Worm (Caenorhabditis elegans) whole organism, L1 larva: ENCODE measurements around the gene F58G1.8.
A peak's percentile ranks its signal among the peaks of the same experiment; 100 is the strongest.

ENCODE experiments used
- C04F5.9 ChIP-seq: sonication (generic microtip); optimal IDR thresholded peaks from 2 replicates; lab custom pipeline; 2016; ENCODE audit warnings: missing genetic modification characterization, missing compliant biosample characterization
- C16A3.4 ChIP-seq: fragments of 150-350 bp; optimal IDR thresholded peaks from 2 replicates; lab custom pipeline; 2014; ENCODE audit warnings: missing biosample characterization, missing genetic modification characterization
- blmp-1 ChIP-seq: fragments of 150-350 bp; optimal IDR thresholded peaks from 2 replicates; lab custom pipeline; 2014; ENCODE audit warnings: missing biosample characterization, missing genetic modification characterization
- ceh-63 ChIP-seq: fragments of 200-800 bp; sonication (Bioruptor generic); optimal IDR thresholded peaks from 2 replicates; lab custom pipeline; 2018; ENCODE audit warnings: mild to moderate bottlenecking, missing genetic modification characterization, missing compliant biosample characterization
- ceh-8 ChIP-seq: fragments of 200-800 bp; sonication (Bioruptor generic); optimal IDR thresholded peaks from 2 replicates; lab custom pipeline; 2018; ENCODE audit warnings: mild to moderate bottlenecking, missing genetic modification characterization, moderate library complexity, missing compliant biosample characterization
- ceh-82 ChIP-seq, 3 experiments: fragments of 150-350 bp in 1 of 3; sonication (generic microtip) in 2 of 3; optimal IDR thresholded peaks; 2 replicates each; lab custom pipeline; 2014 to 2017; ENCODE audit warnings: missing biosample characterization in 3 of 3, missing genetic modification characterization in 3 of 3
- ceh-88 ChIP-seq: fragments of 200-800 bp; sonication (Bioruptor generic); IDR thresholded peaks from 2 replicates; pipeline ENCODE4 v1.3.6; 2022; ENCODE audit warnings: missing genetic modification characterization, missing compliant biosample characterization
- ceh-90 ChIP-seq: sonication (generic microtip); optimal IDR thresholded peaks from 2 replicates; lab custom pipeline; 2016; ENCODE audit warnings: missing genetic modification characterization, missing compliant biosample characterization
- ces-1 ChIP-seq: fragments of 150-350 bp; optimal IDR thresholded peaks from 2 replicates; lab custom pipeline; 2014; ENCODE audit warnings: missing biosample characterization, missing genetic modification reagents, missing genetic modification characterization
- dsc-1 ChIP-seq: sonication (generic microtip); optimal IDR thresholded peaks from 2 replicates; lab custom pipeline; 2016; ENCODE audit warnings: mild to moderate bottlenecking, missing genetic modification characterization, missing compliant biosample characterization
- efl-1 ChIP-seq, 4 experiments: fragments of 150-350 bp; optimal IDR thresholded peaks in 3 of 4; peaks in 1 of 4; 1 replicate in 1 of 4; 2 replicates in 3 of 4; lab custom pipeline; 2014; ENCODE audit warnings: missing biosample characterization in 2 of 4, missing genetic modification characterization in 2 of 4, missing genetic modification reagents in 2 of 4
- efl-3 ChIP-seq: fragments of 200-800 bp; sonication (Bioruptor generic); optimal IDR thresholded peaks from 2 replicates; lab custom pipeline; 2018; ENCODE audit warnings: mild to moderate bottlenecking, missing genetic modification characterization, missing compliant biosample characterization
- elt-2 ChIP-seq: sonication (generic microtip); optimal IDR thresholded peaks from 2 replicates; lab custom pipeline; 2016; ENCODE audit warnings: missing genetic modification characterization, mild to moderate bottlenecking, inconsistent platforms, missing compliant biosample characterization, missing genetic modification reagents
- elt-3 ChIP-seq, 6 experiments: fragments of 150-350 bp in 1 of 6; sonication (generic microtip); optimal IDR thresholded peaks; 2 replicates each; lab custom pipeline; 2017 to 2018; ENCODE audit warnings: missing biosample characterization in 6 of 6, missing genetic modification characterization in 6 of 6, inconsistent platforms in 1 of 6
- fkh-4 ChIP-seq: sonication (generic microtip); optimal IDR thresholded peaks from 2 replicates; lab custom pipeline; 2016; ENCODE audit warnings: missing compliant biosample characterization, missing genetic modification characterization, borderline replicate concordance
- fkh-8 ChIP-seq: sonication (generic microtip); optimal IDR thresholded peaks from 2 replicates; lab custom pipeline; 2016; ENCODE audit warnings: mild to moderate bottlenecking, missing genetic modification characterization, missing compliant biosample characterization
- hlh-4 ChIP-seq: sonication (generic microtip); optimal IDR thresholded peaks from 2 replicates; lab custom pipeline; 2016; ENCODE audit warnings: mild to moderate bottlenecking, missing genetic modification characterization, missing compliant biosample characterization
- lin-14 ChIP-seq: fragments of 200-800 bp; sonication (Bioruptor generic); optimal IDR thresholded peaks from 2 replicates; lab custom pipeline; 2018; ENCODE audit warnings: mild to moderate bottlenecking, missing genetic modification characterization, moderate library complexity, missing compliant biosample characterization
- lin-39 ChIP-seq: fragments of 150-350 bp; optimal IDR thresholded peaks from 2 replicates; lab custom pipeline; 2014; ENCODE audit warnings: missing biosample characterization, missing genetic modification reagents, missing genetic modification characterization
- lsy-2 ChIP-seq, 2 experiments: fragments of 150-350 bp; optimal IDR thresholded peaks; 2 replicates each; lab custom pipeline; 2014; ENCODE audit warnings: missing biosample characterization in 2 of 2, missing genetic modification characterization in 2 of 2
- mef-2 ChIP-seq: fragments of 150-350 bp; optimal IDR thresholded peaks from 2 replicates; lab custom pipeline; 2014; ENCODE audit warnings: missing biosample characterization, missing genetic modification characterization
- mep-1 ChIP-seq: fragments of 150-350 bp; optimal IDR thresholded peaks from 2 replicates; lab custom pipeline; 2014; ENCODE audit warnings: missing biosample characterization, missing genetic modification characterization
- nhr-11 ChIP-seq: fragments of 150-350 bp; optimal IDR thresholded peaks from 2 replicates; lab custom pipeline; 2014; ENCODE audit warnings: missing biosample characterization, missing genetic modification characterization
- nhr-12 ChIP-seq: sonication (generic microtip); optimal IDR thresholded peaks from 2 replicates; lab custom pipeline; 2017; ENCODE audit warnings: missing biosample characterization, missing genetic modification characterization
- nhr-20 ChIP-seq: sonication (generic microtip); optimal IDR thresholded peaks from 2 replicates; lab custom pipeline; 2016; ENCODE audit warnings: mild to moderate bottlenecking, missing genetic modification characterization, missing compliant biosample characterization
- nhr-237 ChIP-seq: fragments of 150-350 bp; optimal IDR thresholded peaks from 2 replicates; lab custom pipeline; 2014; ENCODE audit warnings: missing biosample characterization, missing genetic modification characterization
- nhr-28 ChIP-seq: fragments of 150-350 bp; optimal IDR thresholded peaks from 2 replicates; lab custom pipeline; 2014; ENCODE audit warnings: missing biosample characterization, missing genetic modification characterization
- nhr-84 ChIP-seq: sonication (generic microtip); optimal IDR thresholded peaks from 2 replicates; lab custom pipeline; 2017; ENCODE audit warnings: missing biosample characterization, missing genetic modification characterization
- nhr-85 ChIP-seq: sonication (generic microtip); peaks from one replicate; lab custom pipeline; 2016; ENCODE audit warnings: missing genetic modification characterization, inconsistent platforms, missing compliant biosample characterization
- nhr-90 ChIP-seq: sonication (generic microtip); optimal IDR thresholded peaks from 2 replicates; lab custom pipeline; 2016; ENCODE audit warnings: mild to moderate bottlenecking, missing genetic modification characterization, missing compliant biosample characterization; ENCODE audit not compliant: poor library complexity
- pag-3 ChIP-seq: sonication (generic microtip); optimal IDR thresholded peaks from 2 replicates; lab custom pipeline; 2017; ENCODE audit warnings: missing genetic modification characterization, mild to moderate bottlenecking, missing compliant biosample characterization, antibody characterized with exemption, borderline replicate concordance; ENCODE audit not compliant: insufficient read depth
- pax-3 ChIP-seq: fragments of 200-800 bp; sonication (Bioruptor generic); optimal IDR thresholded peaks from 2 replicates; lab custom pipeline; 2018; ENCODE audit warnings: mild to moderate bottlenecking, missing genetic modification characterization, moderate library complexity, missing compliant biosample characterization
- snpc-4 ChIP-seq: fragments of 150-350 bp; optimal IDR thresholded peaks from 2 replicates; lab custom pipeline; 2014; ENCODE audit warnings: missing biosample characterization, missing genetic modification characterization
- snu-23 ChIP-seq: sonication (generic microtip); optimal IDR thresholded peaks from 2 replicates; lab custom pipeline; 2016; ENCODE audit warnings: missing genetic modification characterization, missing compliant biosample characterization
- tbx-2 ChIP-seq: sonication (generic microtip); optimal IDR thresholded peaks from 2 replicates; lab custom pipeline; 2016; ENCODE audit warnings: missing genetic modification characterization, missing compliant biosample characterization
- unc-86 ChIP-seq: sonication (generic microtip); optimal IDR thresholded peaks from 2 replicates; lab custom pipeline; 2016; ENCODE audit warnings: missing genetic modification characterization, missing compliant biosample characterization
- unc-98 ChIP-seq: fragments of 200-800 bp; sonication (Bioruptor generic); IDR thresholded peaks from 2 replicates; pipeline ENCODE4 v1.3.6; 2022; ENCODE audit warnings: missing genetic modification characterization, missing compliant biosample characterization
- zag-1 ChIP-seq: fragments of 150-350 bp; optimal IDR thresholded peaks from 2 replicates; lab custom pipeline; 2014; ENCODE audit warnings: missing biosample characterization, missing genetic modification characterization
- zip-4 ChIP-seq: fragments of 200-800 bp; sonication (Bioruptor generic); optimal IDR thresholded peaks from 2 replicates; lab custom pipeline; 2018; ENCODE audit warnings: mild to moderate bottlenecking, missing genetic modification characterization, moderate library complexity, missing compliant biosample characterization
- ztf-11 ChIP-seq, 2 experiments: sonication (generic microtip); optimal IDR thresholded peaks; 2 replicates each; lab custom pipeline; 2016 to 2017; ENCODE audit warnings: missing genetic modification characterization in 2 of 2, missing biosample characterization in 1 of 2, missing compliant biosample characterization in 1 of 2

Gene F58G1.8

DNA sequence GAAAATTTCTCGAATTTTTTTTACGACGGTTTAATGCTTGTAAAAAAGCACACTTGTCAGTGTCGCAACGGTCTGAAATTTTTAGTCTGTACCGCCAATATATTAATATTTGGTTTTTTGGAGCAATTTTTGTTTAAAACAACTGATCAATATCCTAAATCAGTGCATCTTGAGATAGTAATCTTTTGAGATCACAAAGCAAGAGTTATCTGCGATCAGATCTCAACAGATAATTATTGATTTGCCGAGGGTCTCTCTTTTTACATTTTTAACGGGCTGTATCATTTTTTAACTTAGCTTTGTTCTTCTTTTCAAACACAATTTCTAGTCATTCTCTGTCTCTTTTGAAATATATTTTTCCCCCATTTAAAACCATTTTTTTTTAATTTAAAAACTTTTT is 39.7 kb upstream of the F58G1.8 start:
- TF ChIP-seq zip-4 (GFP tag; lab: Kevin White, UChicago) (no peak), nhr-85 (tag; lab: Kevin White, UChicago) (peak; percentile 69)
- TF ChIP-seq, all 84 proteins: peak for 1

DNA sequence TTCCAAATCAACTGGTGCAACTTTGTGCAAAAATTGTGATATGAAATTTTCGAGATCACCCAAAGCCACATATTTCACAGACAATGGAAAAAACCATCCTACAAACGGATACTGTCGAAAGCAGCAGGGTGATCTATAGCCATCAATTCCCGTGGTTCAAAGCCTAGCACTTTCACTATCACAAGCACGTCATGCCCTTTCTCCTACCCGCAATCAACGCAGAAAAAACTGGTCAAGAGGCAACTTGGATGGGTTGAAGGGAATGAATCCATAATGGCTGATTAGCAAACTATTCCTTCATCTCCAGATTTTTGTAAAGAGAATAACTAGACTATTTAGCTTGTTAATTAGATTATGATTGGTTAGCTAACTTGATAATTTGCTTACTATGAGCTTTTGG is 36.3 kb upstream of the F58G1.8 start:
- TF ChIP-seq elt-2 (tag; lab: Kevin White, UChicago): no peak
- TF ChIP-seq tbx-2: no peak
- no peak for TF ChIP-seq ceh-90 (tag; lab: Kevin White, UChicago)
- TF ChIP-seq nhr-237 (tag; lab: Kevin White, UChicago): no peak
- peak; percentile 91 for TF ChIP-seq blmp-1 (tag; lab: Kevin White, UChicago)
- TF ChIP-seq hlh-4 (tag; lab: Kevin White, UChicago): no peak
- TF ChIP-seq lin-14 (GFP tag; lab: Kevin White, UChicago): no peak

DNA sequence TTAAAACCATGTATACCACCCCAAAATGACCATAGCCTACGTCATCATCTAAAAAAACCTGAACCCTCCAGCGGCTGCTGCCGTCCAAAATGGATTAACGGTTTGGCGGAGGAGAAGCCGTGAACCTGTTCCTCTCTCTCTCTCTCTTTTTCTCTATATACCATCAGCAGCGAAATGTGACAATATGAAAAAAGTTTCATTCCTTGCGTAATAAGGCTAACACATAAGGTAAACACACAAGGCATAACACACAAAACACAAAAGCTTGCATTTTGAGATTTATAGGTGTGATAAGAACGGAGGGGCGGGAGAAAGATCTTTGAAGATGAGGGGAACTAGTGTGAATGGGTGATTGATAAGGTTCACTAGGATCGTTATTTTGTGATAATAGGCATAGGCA is 35.8 kb upstream of the F58G1.8 start:
- peak; percentile 25 for TF ChIP-seq nhr-85 (tag; lab: Kevin White, UChicago)
- no peak for TF ChIP-seq C16A3.4 (tag; lab: Kevin White, UChicago)
- peak; percentile 34 for TF ChIP-seq blmp-1 (tag; lab: Kevin White, UChicago)

DNA sequence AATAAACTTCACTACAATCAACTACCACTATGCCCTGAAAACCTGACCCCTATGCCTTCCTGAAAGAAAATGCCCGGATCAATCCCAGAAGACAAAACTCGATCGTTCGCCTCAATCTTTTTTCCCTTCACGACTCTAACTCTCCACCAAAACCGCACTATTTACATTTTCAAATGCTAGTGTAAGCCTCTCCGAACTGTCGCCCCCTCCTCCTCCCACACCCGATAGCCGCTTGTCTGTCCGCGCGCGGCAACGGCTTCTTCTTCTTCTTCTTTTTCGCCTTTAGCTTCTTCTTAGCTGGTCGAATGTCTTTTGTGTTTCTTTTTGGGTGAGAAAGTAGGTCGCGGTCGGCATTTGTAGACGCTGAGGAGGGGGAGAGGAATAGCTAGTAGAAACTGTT is 34.8 kb upstream of the F58G1.8 start:
- TF ChIP-seq nhr-85 (tag; lab: Kevin White, UChicago): no peak
- TF ChIP-seq blmp-1 (tag; lab: Kevin White, UChicago): peak; percentile 70

DNA sequence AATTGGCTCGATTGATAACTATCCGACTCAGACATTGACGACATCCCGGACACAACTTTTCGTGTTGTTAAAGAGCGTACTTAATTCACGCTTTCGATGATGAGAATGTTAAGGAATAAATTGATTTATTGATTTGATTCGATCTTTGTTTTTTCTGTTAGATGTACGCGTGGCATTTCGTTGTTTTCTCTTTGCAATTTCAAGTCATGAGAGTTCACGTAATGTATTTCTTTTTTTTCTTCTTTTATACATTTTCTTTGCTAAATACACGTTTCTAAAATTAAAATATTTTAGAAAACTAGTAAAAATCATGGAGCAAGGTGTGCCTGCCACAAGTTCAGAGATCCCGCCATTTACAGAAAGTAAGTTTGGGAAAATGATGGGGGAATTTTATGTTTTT is 29.2 kb upstream of the F58G1.8 start, which contains the start of the genes Y38F1A.1 and Y38F1A.2:
Gene Y38F1A.1, minus strand, starts transcription at position 101 of the 400 bp plus-strand sequence.
Gene Y38F1A.2, plus strand, starts transcription at position 289 of the 400 bp plus-strand sequence.
- TF ChIP-seq ceh-82 (tag; optimal IDR thresholded peaks at IDR 0.05; lab: Kevin White, UChicago) (no peak), ceh-88 (GFP tag; lab: Robert Waterston, UW) (no peak), efl-3 (GFP tag; lab: Kevin White, UChicago) (no peak), efl-1 (optimal IDR thresholded peaks at IDR 0.05; lab: Kevin White, UChicago) (no peak), efl-1 (GFP tag; optimal IDR thresholded peaks at IDR 0.05 in 1 of 2; lab: Kevin White, UChicago) (peak in 1 of 2 experiments; percentile 37), nhr-20 (no peak), pax-3 (tag; lab: Kevin White, UChicago) (no peak)

DNA sequence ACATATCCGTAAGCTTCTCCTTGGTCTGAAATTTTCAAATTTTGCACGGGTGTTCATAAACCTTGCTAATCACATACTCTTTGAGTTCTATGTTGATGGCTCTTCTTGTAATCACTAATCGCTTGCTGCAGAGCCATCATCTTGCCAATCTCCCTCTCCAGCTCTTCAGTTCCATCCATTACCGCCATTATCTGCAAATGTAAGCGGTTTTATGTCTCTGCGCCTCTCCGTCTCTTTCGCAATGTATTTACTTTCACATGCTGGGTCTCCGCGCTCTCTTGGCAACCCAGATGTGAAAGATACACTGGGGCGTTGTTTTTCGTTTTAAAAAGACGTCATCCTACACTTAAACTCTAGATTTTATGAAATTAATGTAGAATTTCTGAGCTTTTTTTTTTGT is 27.8 kb upstream of the F58G1.8 start:
- TF ChIP-seq mep-1 (tag; lab: Kevin White, UChicago): peak; percentile 47
- TF ChIP-seq mef-2 (tag; lab: Kevin White, UChicago): no peak
- TF ChIP-seq snu-23 (GFP tag; lab: Kevin White, UChicago): peak; percentile 46
- TF ChIP-seq efl-3 (GFP tag; lab: Kevin White, UChicago): no peak
- no peak for TF ChIP-seq pax-3 (tag; lab: Kevin White, UChicago)
- no peak for TF ChIP-seq unc-98
- TF ChIP-seq fkh-8 (tag; lab: Kevin White, UChicago): peak; percentile 41
- no peak for TF ChIP-seq ces-1 (GFP tag; lab: Kevin White, UChicago)
- no peak for TF ChIP-seq C04F5.9 (tag; lab: Kevin White, UChicago)
- no peak for TF ChIP-seq nhr-11 (tag; lab: Kevin White, UChicago)
- TF ChIP-seq ztf-11 (tag; optimal IDR thresholded peaks at IDR 0.05; lab: Kevin White, UChicago): no peak
- TF ChIP-seq fkh-4 (tag; lab: Kevin White, UChicago): no peak
- TF ChIP-seq pag-3 (tag; lab: Kevin White, UChicago): no peak
- peak; percentile 78 for TF ChIP-seq snpc-4
- no peak for TF ChIP-seq lin-14 (GFP tag; lab: Kevin White, UChicago)
- TF ChIP-seq ceh-88 (GFP tag; lab: Robert Waterston, UW): no peak
- TF ChIP-seq nhr-20: peak; percentile 16
- TF ChIP-seq nhr-28: no peak
- peak; percentile 1 for TF ChIP-seq dsc-1 (tag; lab: Kevin White, UChicago)
- TF ChIP-seq lsy-2 (tag; optimal IDR thresholded peaks at IDR 0.05; lab: Kevin White, UChicago): peak; percentile 24 to 60
- no peak for TF ChIP-seq unc-86 (tag; lab: Kevin White, UChicago)
- TF ChIP-seq zag-1 (tag; lab: Kevin White, UChicago): no peak
- no peak for TF ChIP-seq lin-39 (tag; lab: Kevin White, UChicago)
- TF ChIP-seq elt-3 (tag; optimal IDR thresholded peaks at IDR 0.05; lab: Kevin White, UChicago): peak in 1 of 6 experiments; percentile 25
- TF ChIP-seq ceh-90 (tag; lab: Kevin White, UChicago): no peak
- TF ChIP-seq nhr-85 (tag; lab: Kevin White, UChicago): no peak
- no peak for TF ChIP-seq ceh-8 (GFP tag; lab: Kevin White, UChicago)
- TF ChIP-seq hlh-4 (tag; lab: Kevin White, UChicago): no peak
- TF ChIP-seq nhr-12: no peak
- TF ChIP-seq nhr-84 (tag; lab: Kevin White, UChicago): no peak
- TF ChIP-seq nhr-90 (tag; lab: Kevin White, UChicago): no peak
- no peak for TF ChIP-seq ceh-63 (GFP tag; lab: Kevin White, UChicago)
